Fruit fly (Drosophila melanogaster) whole organism, wandering third instar larva: ENCODE measurements around the gene Pex7.

ENCODE experiments used
- Abd-B ChIP-seq: fragments of >200 bp; optimal IDR thresholded peaks from 2 replicates; lab custom pipeline; 2017; ENCODE audit warnings: missing biosample characterization, missing genetic modification characterization
- CG32264 ChIP-seq: fragments of 200-800 bp; sonication (Bioruptor generic); optimal IDR thresholded peaks from 2 replicates; lab custom pipeline; 2016; ENCODE audit warnings: missing biosample characterization, missing genetic modification characterization
- CG9705 ChIP-seq: fragments of 200-800 bp; sonication (Bioruptor generic); optimal IDR thresholded peaks from 2 replicates; lab custom pipeline; 2018; ENCODE audit warnings: missing biosample characterization, mild to moderate bottlenecking, missing genetic modification characterization
- Dfd ChIP-seq: fragments of >200 bp; optimal IDR thresholded peaks from 2 replicates; lab custom pipeline; 2017; ENCODE audit warnings: missing biosample characterization, missing genetic modification characterization
- Dif ChIP-seq: fragments of 200-275, 200-300 bp; sonication (Bioruptor generic); optimal IDR thresholded peaks from 2 replicates; lab custom pipeline; 2018; ENCODE audit warnings: missing biosample characterization, missing genetic modification characterization; ENCODE audit not compliant: partially characterized antibody
- Hr83 ChIP-seq: fragments of 200-300 bp; sonication (Bioruptor generic); optimal IDR thresholded peaks from 2 replicates; lab custom pipeline; 2016; ENCODE audit warnings: missing biosample characterization, mild to moderate bottlenecking, missing genetic modification characterization, moderate library complexity; ENCODE audit not compliant: poor library complexity, severe bottlenecking
- Jra ChIP-seq: sonication (Bioruptor generic); optimal IDR thresholded peaks from 2 replicates; lab custom pipeline; 2016; ENCODE audit warnings: missing biosample characterization, missing genetic modification characterization
- Mio ChIP-seq: sonication (Bioruptor generic); optimal IDR thresholded peaks from 2 replicates; lab custom pipeline; 2016; ENCODE audit warnings: missing biosample characterization, missing genetic modification characterization
- Myc ChIP-seq: fragments of >200 bp; optimal IDR thresholded peaks from 2 replicates; lab custom pipeline; 2017
- N ChIP-seq: fragments of >200 bp; optimal IDR thresholded peaks from 2 replicates; lab custom pipeline; 2018; ENCODE audit warnings: missing biosample characterization, missing external identifiers, missing genetic modification characterization
- OdsH ChIP-seq: fragments of 200-800 bp; sonication (Bioruptor generic); optimal IDR thresholded peaks from 2 replicates; lab custom pipeline; 2016; ENCODE audit warnings: missing biosample characterization, mild to moderate bottlenecking, missing genetic modification characterization
- Rel ChIP-seq, 2 experiments: fragments of 200-800 bp; sonication (Bioruptor generic) in 1 of 2; optimal IDR thresholded peaks; 2 replicates in 1 of 2; 3 replicates in 1 of 2; lab custom pipeline; 2016 to 2019; ENCODE audit warnings: mild to moderate bottlenecking in 2 of 2, missing biosample characterization in 2 of 2, missing genetic modification characterization in 2 of 2, moderate library complexity in 1 of 2
- Sp1 ChIP-seq: fragments of 200-800 bp; sonication (Bioruptor generic); optimal IDR thresholded peaks from 3 replicates; lab custom pipeline; 2019; ENCODE audit warnings: missing biosample characterization, mild to moderate bottlenecking, missing genetic modification characterization, moderate library complexity
- Vsx2 ChIP-seq: fragments of 200-300, 225-300 bp; sonication (Bioruptor generic); optimal IDR thresholded peaks from 2 replicates; lab custom pipeline; 2018; ENCODE audit warnings: missing biosample characterization, missing genetic modification characterization; ENCODE audit not compliant: partially characterized antibody
- br ChIP-seq: fragments of 200-800 bp; sonication (Bioruptor generic); optimal IDR thresholded peaks from 2 replicates; lab custom pipeline; 2016; ENCODE audit warnings: missing biosample characterization, missing genetic modification characterization
- brk ChIP-seq: fragments of 200-800 bp; sonication (Bioruptor generic); optimal IDR thresholded peaks from 2 replicates; lab custom pipeline; 2016; ENCODE audit warnings: missing biosample characterization, mild to moderate bottlenecking, missing genetic modification characterization
- dmrt93B ChIP-seq: fragments of 200-800 bp; sonication (Bioruptor generic); optimal IDR thresholded peaks from 2 replicates; lab custom pipeline; 2018; ENCODE audit warnings: missing biosample characterization, mild to moderate bottlenecking, missing genetic modification characterization
- dsf ChIP-seq: sonication (Bioruptor generic); optimal IDR thresholded peaks from 2 replicates; lab custom pipeline; 2016; ENCODE audit warnings: missing biosample characterization, missing genetic modification characterization, borderline replicate concordance
- ey ChIP-seq: fragments of 200-800 bp; sonication (Bioruptor generic); optimal IDR thresholded peaks from 2 replicates; lab custom pipeline; 2016; ENCODE audit warnings: missing biosample characterization, missing genetic modification characterization
- fru ChIP-seq: fragments of 200-800 bp; sonication (Bioruptor generic); optimal IDR thresholded peaks from 3 replicates; lab custom pipeline; 2016; ENCODE audit warnings: missing biosample characterization, mild to moderate bottlenecking, missing genetic modification characterization
- h ChIP-seq: fragments of 200-800 bp; sonication (Bioruptor generic); optimal IDR thresholded peaks from 3 replicates; lab custom pipeline; 2016; ENCODE audit warnings: missing biosample characterization, mild to moderate bottlenecking, missing genetic modification characterization
- jim ChIP-seq: fragments of 175-275, 200-325 bp; sonication (Bioruptor generic); optimal IDR thresholded peaks from 2 replicates; lab custom pipeline; 2016; ENCODE audit warnings: missing biosample characterization, mild to moderate bottlenecking, missing genetic modification characterization
- psq ChIP-seq: fragments of 200-800 bp; sonication (Bioruptor generic); optimal IDR thresholded peaks from 3 replicates; lab custom pipeline; 2017; ENCODE audit warnings: missing biosample characterization, mild to moderate bottlenecking, missing genetic modification characterization, moderate library complexity
- rgr ChIP-seq: fragments of 200-800 bp; sonication (Bioruptor generic); optimal IDR thresholded peaks from 3 replicates; lab custom pipeline; 2016; ENCODE audit warnings: missing biosample characterization, mild to moderate bottlenecking, missing genetic modification characterization
- sage ChIP-seq: fragments of 200-800 bp; sonication (Bioruptor generic); optimal IDR thresholded peaks from 2 replicates; lab custom pipeline; 2016; ENCODE audit warnings: missing biosample characterization, mild to moderate bottlenecking, missing genetic modification characterization
- sv ChIP-seq: fragments of 200-800 bp; sonication (Bioruptor generic); optimal IDR thresholded peaks from 3 replicates; lab custom pipeline; 2016; ENCODE audit warnings: missing biosample characterization, missing genetic modification characterization
- tai ChIP-seq: sonication (Bioruptor generic); optimal IDR thresholded peaks from 2 replicates; lab custom pipeline; 2016; ENCODE audit warnings: missing biosample characterization, missing genetic modification characterization
- woc ChIP-seq: sonication (Bioruptor generic); optimal IDR thresholded peaks from 2 replicates; lab custom pipeline; 2016; ENCODE audit warnings: missing biosample characterization, mild to moderate bottlenecking, missing genetic modification characterization

The Pex7 gene

dm6 chr3L:8657787-8658186 is 10.8 kb downstream of the Pex7 start:
- TF ChIP-seq ey (no peak), Hr83 (GFP tag; lab: Kevin White, UChicago) (no peak), br (GFP tag; lab: Kevin White, UChicago) (no peak), sage (no peak), CG9705 (GFP tag; lab: Kevin White, UChicago) (no peak), Dif (GFP tag; lab: Kevin White, UChicago) (no peak), Abd-B (GFP tag; lab: Kevin White, UChicago) (no peak), woc (GFP tag; lab: Kevin White, UChicago) (no peak), Sp1 (GFP tag; lab: Kevin White, UChicago) (no peak), dsf (GFP tag; lab: Kevin White, UChicago) (no peak), dmrt93B (GFP tag; lab: Kevin White, UChicago) (no peak), sv (GFP tag; lab: Kevin White, UChicago) (no peak), rgr (no peak), brk (GFP tag; lab: Kevin White, UChicago) (no peak), h (GFP tag; lab: Kevin White, UChicago) (no peak), N (GFP tag; lab: Kevin White, UChicago) (no peak)

dm6 chr3L:8659601-8660000 is 12.7 kb downstream of the Pex7 start:
- TF ChIP-seq sv (GFP tag; lab: Kevin White, UChicago) (no peak), Mio (GFP tag; lab: Kevin White, UChicago) (no peak), fru (no peak), Rel (GFP tag; optimal IDR thresholded peaks at IDR 0.05; lab: Kevin White, UChicago) (no peak), Rel (tag; optimal IDR thresholded peaks at IDR 0.05; lab: Kevin White, UChicago) (no peak), tai (GFP tag; lab: Kevin White, UChicago) (no peak), Dfd (GFP tag; lab: Kevin White, UChicago) (no peak), Myc (lab: Kevin White, UChicago) (no peak), Sp1 (GFP tag; lab: Kevin White, UChicago) (no peak)
- TF ChIP-seq, all 38 proteins: peak for 0

- TF ChIP-seq Vsx2 (GFP tag; lab: Kevin White, UChicago) (no peak), psq (GFP tag; lab: Kevin White, UChicago) (no peak), Jra (no peak)
- TF ChIP-seq, all 38 proteins: peak for 0
Measured at dm6 chr3L:8660800-8661199, 13.9 kb downstream of the Pex7 start.

dm6 chr3L:8661793-8662669 is 15.1 kb downstream of the Pex7 start:
- no peak for TF ChIP-seq brk (GFP tag; lab: Kevin White, UChicago)
- peak; percentile 14 for TF ChIP-seq h (GFP tag; lab: Kevin White, UChicago)
- TF ChIP-seq OdsH (GFP tag; lab: Kevin White, UChicago), result peak; percentile 7
- no peak for TF ChIP-seq Jra
- no peak for TF ChIP-seq tai (GFP tag; lab: Kevin White, UChicago)
- TF ChIP-seq woc (GFP tag; lab: Kevin White, UChicago), result no peak
- no peak for TF ChIP-seq Rel (GFP tag; optimal IDR thresholded peaks at IDR 0.05; lab: Kevin White, UChicago)
- peak; percentile 3 for TF ChIP-seq Rel (tag; optimal IDR thresholded peaks at IDR 0.05; lab: Kevin White, UChicago)
- no peak for TF ChIP-seq jim
- TF ChIP-seq Abd-B (GFP tag; lab: Kevin White, UChicago), result no peak
- no peak for TF ChIP-seq CG32264 (GFP tag; lab: Kevin White, UChicago)
- TF ChIP-seq Vsx2 (GFP tag; lab: Kevin White, UChicago), result no peak
- no peak for TF ChIP-seq dmrt93B (GFP tag; lab: Kevin White, UChicago)
- no peak for TF ChIP-seq dsf (GFP tag; lab: Kevin White, UChicago)
- no peak for TF ChIP-seq psq (GFP tag; lab: Kevin White, UChicago)
- no peak for TF ChIP-seq Mio (GFP tag; lab: Kevin White, UChicago)
- TF ChIP-seq fru, result peak; percentile 23
- no peak for TF ChIP-seq N (GFP tag; lab: Kevin White, UChicago)
- TF ChIP-seq Hr83 (GFP tag; lab: Kevin White, UChicago), result no peak

dm6 chr3L:8666098-8666497 is 19.2 kb downstream of the Pex7 start:
- no peak for TF ChIP-seq psq (GFP tag; lab: Kevin White, UChicago)
